Worm (Caenorhabditis elegans): ENCODE data around the gene C09F12.2.

ce11 chrX:11061904-11062303 lies 8.2 kb downstream of the C09F12.2 start, which contains the start of gene lpr-5:
- TF ChIP-seq snpc-4 (tag; optimal IDR thresholded peaks at IDR 0.05) (no peak), unc-62 (GFP tag; optimal IDR thresholded peaks at IDR 0.05) (no peak), fkh-8 (tag; optimal IDR thresholded peaks at IDR 0.05) (no peak), efl-3 (GFP tag; optimal IDR thresholded peaks at IDR 0.05) (no peak)
